Fruit fly (Drosophila melanogaster): ENCODE data around the gene CG9109.

CG9109 gene

dm6 chr2L:6065823-6066222, 31.6 kb upstream of the CG9109 start, which contains the start of the genes Fbw5 and CG9147 (continued):
- TF ChIP-seq h (optimal IDR thresholded peaks at IDR 0.05) (no peak), CG10543 (GFP tag; optimal IDR thresholded peaks at IDR 0.05) (peak; percentile 93), CG1024 (GFP tag; IDR thresholded peaks at IDR 0.05) (peak; percentile 98), nau (GFP tag; optimal IDR thresholded peaks at IDR 0.05) (no peak), ash1 (GFP tag; optimal IDR thresholded peaks at IDR 0.05) (peak; percentile 97), Dll (GFP tag; IDR thresholded peaks at IDR 0.05; ENCODE audit: partially characterized antibody) (peak; percentile 65), sim (GFP tag; IDR thresholded peaks at IDR 0.05) (peak; percentile 99), CG18476 (GFP tag; optimal IDR thresholded peaks at IDR 0.05) (peak; percentile 99), sr (GFP tag; IDR thresholded peaks at IDR 0.05) (peak; percentile 98), CG30403 (GFP tag; optimal IDR thresholded peaks at IDR 0.05) (peak; percentile 100), danr (GFP tag; IDR thresholded peaks at IDR 0.05) (peak; percentile 99), tx (GFP tag; optimal IDR thresholded peaks at IDR 0.05) (peak; percentile 100), CG13775 (GFP tag; optimal IDR thresholded peaks at IDR 0.05) (peak; percentile 99), Dek (tag; optimal IDR thresholded peaks at IDR 0.05) (peak; percentile 100), CoRest (tag; optimal IDR thresholded peaks at IDR 0.05) (peak; percentile 100), CG3163 (GFP tag; optimal IDR thresholded peaks at IDR 0.05) (peak; percentile 95), sc (optimal IDR thresholded peaks at IDR 0.05) (no peak), sc (GFP tag; optimal IDR thresholded peaks at IDR 0.05) (peak; percentile 99), dimm (GFP tag; IDR thresholded peaks at IDR 0.05) (peak; percentile 99), CG33557 (GFP tag; optimal IDR thresholded peaks at IDR 0.05) (peak; percentile 99), z (GFP tag; IDR thresholded peaks at IDR 0.05) (peak; percentile 86), klu (GFP tag; IDR thresholded peaks at IDR 0.05) (peak; percentile 99), usp (GFP tag; optimal IDR thresholded peaks at IDR 0.05) (no peak), Fer2 (tag; optimal IDR thresholded peaks at IDR 0.05) (peak; percentile 97), CG43689 (GFP tag; IDR thresholded peaks at IDR 0.05) (peak; percentile 99), Lim3 (GFP tag; IDR thresholded peaks at IDR 0.05) (peak; percentile 98), Sry-δ (GFP tag; optimal IDR thresholded peaks at IDR 0.05) (peak; percentile 88), E2f2 (GFP tag; IDR thresholded peaks at IDR 0.05) (peak; percentile 95), CG8924 (tag; optimal IDR thresholded peaks at IDR 0.05) (peak; percentile 100), pzg (GFP tag; optimal IDR thresholded peaks at IDR 0.05) (peak; percentile 71), phol (tag; optimal IDR thresholded peaks at IDR 0.05) (peak; percentile 98), CG9876 (GFP tag; optimal IDR thresholded peaks at IDR 0.05) (peak; percentile 98), CG14710 (tag; optimal IDR thresholded peaks at IDR 0.05) (peak; percentile 98), CG30431 (GFP tag; optimal IDR thresholded peaks at IDR 0.05) (peak; percentile 99), Drgx (GFP tag; IDR thresholded peaks at IDR 0.05) (peak; percentile 99), CG17361 (GFP tag; IDR thresholded peaks at IDR 0.05) (peak; percentile 99), maf-S (GFP tag; optimal IDR thresholded peaks at IDR 0.05) (peak; percentile 99), gem (tag; optimal IDR thresholded peaks at IDR 0.05) (peak; percentile 100), HLHmδ (GFP tag; optimal IDR thresholded peaks at IDR 0.05) (peak; percentile 39), Stat92E (GFP tag; optimal IDR thresholded peaks at IDR 0.05) (peak in 1 of 3 experiments; percentile 99), CG7786 (GFP tag; optimal IDR thresholded peaks at IDR 0.05) (peak; percentile 99), gt (GFP tag; IDR thresholded peaks at IDR 0.05) (peak; percentile 98), ems (GFP tag; optimal IDR thresholded peaks at IDR 0.05) (peak; percentile 99), CG12104 (GFP tag; optimal IDR thresholded peaks at IDR 0.05) (peak; percentile 100), Blimp-1 (GFP tag; optimal IDR thresholded peaks at IDR 0.05) (peak; percentile 99), Xrp1 (GFP tag; IDR thresholded peaks at IDR 0.05) (peak; percentile 100), fu2 (GFP tag; optimal IDR thresholded peaks at IDR 0.05) (peak; percentile 99), ewg (GFP tag; optimal IDR thresholded peaks at IDR 0.05) (peak; percentile 99), CG17359 (tag; optimal IDR thresholded peaks at IDR 0.05) (peak; percentile 99), lov (optimal IDR thresholded peaks at IDR 0.05) (no peak), lov (GFP tag; IDR thresholded peaks at IDR 0.05) (peak; percentile 99), salm (tag; optimal IDR thresholded peaks at IDR 0.05) (peak; percentile 99)
